Worm (Caenorhabditis elegans): ENCODE results near the gene B0024.11.

- TF ChIP-seq lsy-2 (tag; optimal IDR thresholded peaks at IDR 0.05) (no peak), hpl-2 (GFP tag; optimal IDR thresholded peaks at IDR 0.05) (no peak), zag-1 (tag; optimal IDR thresholded peaks at IDR 0.05) (no peak), unc-62 (GFP tag; optimal IDR thresholded peaks at IDR 0.05) (no peak), mep-1 (tag; optimal IDR thresholded peaks at IDR 0.05) (no peak), sox-4 (tag; optimal IDR thresholded peaks at IDR 0.05) (no peak), pag-3 (tag; optimal IDR thresholded peaks at IDR 0.05; ENCODE audit: borderline replicate concordance, insufficient read depth) (no peak), lin-39 (tag; optimal IDR thresholded peaks at IDR 0.05) (no peak)
These were observed 35.9 kb downstream of the B0024.11 start, which contains the start of gene lys-3 for ce11 chrV:10283444-10283843.

Data from whole organism, L1 larva.